Worm (Caenorhabditis elegans) whole organism, L2 larva: ENCODE results near the gene rbm-17.

Experiments
- C34F6.9 ChIP-seq: fragments of 150-350 bp; optimal IDR thresholded peaks from 2 replicates; lab custom pipeline; 2014; ENCODE audit warnings: missing biosample characterization, missing genetic modification characterization
- R02D3.7 ChIP-seq: fragments of 150-350 bp; optimal IDR thresholded peaks from 2 replicates; lab custom pipeline; 2014; ENCODE audit warnings: missing biosample characterization, missing genetic modification characterization
- ZK546.5 ChIP-seq: sonication (generic microtip); optimal IDR thresholded peaks from 2 replicates; lab custom pipeline; 2017; ENCODE audit warnings: missing biosample characterization, missing genetic modification characterization
- unc-55 ChIP-seq: fragments of 150-350 bp; sonication (generic microtip); optimal IDR thresholded peaks from 3 replicates; lab custom pipeline; 2014; ENCODE audit warnings: missing biosample characterization, missing genetic modification reagents, missing genetic modification characterization
- unc-62 ChIP-seq: fragments of 150-350 bp; optimal IDR thresholded peaks from 2 replicates; lab custom pipeline; 2014; ENCODE audit warnings: missing biosample characterization, missing genetic modification reagents, missing genetic modification characterization
- zag-1 ChIP-seq: fragments of 150-350 bp; optimal IDR thresholded peaks from 2 replicates; lab custom pipeline; 2014; ENCODE audit warnings: missing biosample characterization, missing genetic modification characterization

DNA sequence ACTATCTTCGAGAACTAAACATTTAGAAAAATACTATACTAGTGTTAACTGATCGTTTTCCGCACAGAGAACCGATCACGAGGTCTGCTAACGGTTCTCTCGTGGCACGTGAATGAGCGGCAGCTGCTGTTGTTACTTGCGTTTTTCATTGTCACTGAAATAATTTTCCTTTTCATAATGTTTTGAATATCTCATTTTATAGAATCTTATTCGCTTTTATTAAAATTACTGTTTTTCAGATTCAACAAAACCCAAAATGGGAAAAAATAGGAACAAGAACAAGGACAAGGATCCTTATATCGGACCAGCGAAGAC lies 1.8 kb upstream of the rbm-17 start, which contains the start of gene F58B3.6:
- TF ChIP-seq ZK546.5 (tag; lab: Kevin White, UChicago) (no peak), unc-55 (GFP tag; lab: Kevin White, UChicago) (no peak), R02D3.7 (tag; lab: Kevin White, UChicago) (no peak), C34F6.9 (tag; lab: Kevin White, UChicago) (peak; percentile 10), unc-62 (no peak), zag-1 (no peak)
